Fruit fly (Drosophila melanogaster) whole organism, embryonic: Measurements from ENCODE around the gene CG32313.
A peak's percentile ranks its signal among the peaks of the same experiment; 100 is the strongest.

ENCODE experiments used
- CG10366 ChIP-seq: fragments of 200-800 bp; sonication (Bioruptor generic); IDR thresholded peaks from 2 replicates; pipeline ENCODE4 v1.3.6; 2022; ENCODE audit warnings: missing biosample characterization, missing genetic modification characterization
- CG10431 ChIP-seq: fragments of 200-800 bp; sonication (Bioruptor generic); optimal IDR thresholded peaks from 3 replicates; lab custom pipeline; 2018; ENCODE audit warnings: missing biosample characterization, mild to moderate bottlenecking, missing genetic modification characterization
- CG10462 ChIP-seq: fragments of 200-800 bp; sonication (Bioruptor generic); optimal IDR thresholded peaks from 2 replicates; lab custom pipeline; 2016; ENCODE audit warnings: missing biosample characterization, missing genetic modification characterization
- CG10654 ChIP-seq: fragments of 200-800 bp; sonication (Bioruptor generic); optimal IDR thresholded peaks from 2 replicates; lab custom pipeline; 2016; ENCODE audit warnings: missing biosample characterization, missing genetic modification characterization
- CG1603 ChIP-seq: fragments of 200-800 bp; sonication (Bioruptor generic); optimal IDR thresholded peaks from 2 replicates; lab custom pipeline; 2019; ENCODE audit warnings: missing biosample characterization, mild to moderate bottlenecking, missing genetic modification characterization, moderate library complexity
- CG16815 ChIP-seq: fragments of 200-800 bp; sonication (Bioruptor generic); optimal IDR thresholded peaks from 3 replicates; lab custom pipeline; 2017; ENCODE audit warnings: missing biosample characterization, mild to moderate bottlenecking, missing genetic modification characterization
- CG17361 ChIP-seq: fragments of 200-800 bp; sonication (Bioruptor generic); IDR thresholded peaks from 3 replicates; pipeline ENCODE4 v1.3.6; 2022; ENCODE audit warnings: missing biosample characterization, missing genetic modification characterization
- CG17802 ChIP-seq: fragments of 200-800 bp; sonication (Bioruptor generic); optimal IDR thresholded peaks from 2 replicates; lab custom pipeline; 2018; ENCODE audit warnings: missing biosample characterization, mild to moderate bottlenecking, missing genetic modification characterization, moderate library complexity
- CG18619 ChIP-seq: fragments of 200-800 bp; sonication (Bioruptor generic); optimal IDR thresholded peaks from 3 replicates; lab custom pipeline; 2017; ENCODE audit warnings: missing biosample characterization, mild to moderate bottlenecking, missing genetic modification characterization
- CG2199 ChIP-seq: fragments of 200-800 bp; sonication (Bioruptor generic); IDR thresholded peaks from 3 replicates; pipeline ENCODE4 v1.3.6; 2022; ENCODE audit warnings: missing biosample characterization, missing genetic modification characterization
- CG34422 ChIP-seq: fragments of 200-800 bp; sonication (Bioruptor generic); IDR thresholded peaks from 3 replicates; pipeline ENCODE4 v1.3.6; 2022; ENCODE audit warnings: missing biosample characterization, missing genetic modification characterization
- CG4360 ChIP-seq: fragments of 200-800 bp; sonication (Bioruptor generic); IDR thresholded peaks from 2 replicates; pipeline ENCODE4 v1.3.6; 2022; ENCODE audit warnings: missing biosample characterization, missing genetic modification characterization
- CG4820 ChIP-seq: fragments of 200-800 bp; sonication (Bioruptor generic); optimal IDR thresholded peaks from 3 replicates; lab custom pipeline; 2016; ENCODE audit warnings: missing biosample characterization, missing genetic modification characterization
- CG6272 ChIP-seq: fragments of 200-800 bp; sonication (Bioruptor generic); IDR thresholded peaks from 2 replicates; pipeline ENCODE4 v1.3.6; 2022; ENCODE audit warnings: missing biosample characterization, missing genetic modification characterization
- Dip3 ChIP-seq: fragments of 200-800 bp; sonication (Bioruptor generic); optimal IDR thresholded peaks from 3 replicates; lab custom pipeline; 2016; ENCODE audit warnings: missing biosample characterization, missing genetic modification characterization
- Ets97D ChIP-seq: fragments of 200-800 bp; sonication (Bioruptor generic); optimal IDR thresholded peaks from 3 replicates; lab custom pipeline; 2016; ENCODE audit warnings: missing biosample characterization, missing genetic modification characterization
- GATAe ChIP-seq: fragments of 200-800 bp; sonication (Bioruptor generic); conservative IDR thresholded peaks from 2 replicates; pipeline ENCODE4 v1.3.6; 2022; ENCODE audit warnings: missing biosample characterization, missing genetic modification characterization
- Hmr ChIP-seq: fragments of 200-800 bp; sonication (Bioruptor generic); optimal IDR thresholded peaks from 3 replicates; lab custom pipeline; 2017; ENCODE audit warnings: mild to moderate bottlenecking, missing biosample characterization, missing genetic modification reagents, missing genetic modification characterization
- Lpt ChIP-seq: fragments of >200 bp; optimal IDR thresholded peaks from 2 replicates; lab custom pipeline; 2018; ENCODE audit warnings: missing biosample characterization, missing genetic modification characterization
- MBD-R2 ChIP-seq: fragments of 200-800 bp; sonication (Bioruptor generic); IDR thresholded peaks from 2 replicates; pipeline ENCODE4 v1.3.6; 2022; ENCODE audit warnings: missing biosample characterization, missing genetic modification characterization
- MESR4 ChIP-seq: fragments of 200-800 bp; sonication (Bioruptor generic); optimal IDR thresholded peaks from 2 replicates; lab custom pipeline; 2018; ENCODE audit warnings: missing biosample characterization, mild to moderate bottlenecking, missing genetic modification characterization, moderate library complexity
- Max ChIP-seq: fragments of 200-800 bp; sonication (Bioruptor generic); optimal IDR thresholded peaks from 2 replicates; lab custom pipeline; 2016; ENCODE audit warnings: missing biosample characterization, mild to moderate bottlenecking, missing genetic modification characterization
- Mrtf ChIP-seq: fragments of 200-800 bp; sonication (Bioruptor generic); IDR thresholded peaks from 3 replicates; pipeline ENCODE4 v1.3.6; 2022; ENCODE audit warnings: missing biosample characterization, missing genetic modification characterization
- Oaz ChIP-seq: fragments of 200-800 bp; sonication (Bioruptor generic); IDR thresholded peaks from 2 replicates; pipeline ENCODE4 v1.3.6; 2022; ENCODE audit warnings: missing biosample characterization, missing genetic modification characterization
- Oli ChIP-seq: fragments of 200-800 bp; sonication (Bioruptor generic); optimal IDR thresholded peaks from 2 replicates; lab custom pipeline; 2018; ENCODE audit warnings: missing biosample characterization, mild to moderate bottlenecking, missing genetic modification characterization, moderate library complexity
- Rx ChIP-seq: fragments of 200-800 bp; sonication (Bioruptor generic); IDR thresholded peaks from 2 replicates; pipeline ENCODE4 v1.3.6; 2022; ENCODE audit warnings: missing biosample characterization, missing genetic modification characterization
- Sox100B ChIP-seq: fragments of 200-800 bp; sonication (Bioruptor generic); optimal IDR thresholded peaks from 3 replicates; lab custom pipeline; 2018; ENCODE audit warnings: missing biosample characterization, mild to moderate bottlenecking, missing genetic modification characterization
- Xrp1 ChIP-seq: fragments of 200-800 bp; sonication (Bioruptor generic); IDR thresholded peaks from 2 replicates; pipeline ENCODE4 v1.3.6; 2022; ENCODE audit warnings: missing biosample characterization, missing genetic modification characterization
- amos ChIP-seq: fragments of 200-800 bp; sonication (Bioruptor generic); IDR thresholded peaks from 2 replicates; pipeline ENCODE4 v1.3.6; 2022; ENCODE audit warnings: missing biosample characterization, missing genetic modification characterization; ENCODE audit not compliant: partially characterized antibody
- ato ChIP-seq: fragments of 200-800 bp; sonication (Bioruptor generic); IDR thresholded peaks from 2 replicates; pipeline ENCODE4 v1.3.6; 2022; ENCODE audit warnings: missing biosample characterization, missing genetic modification characterization; ENCODE audit not compliant: partially characterized antibody
- bab2 ChIP-seq: fragments of 200-800 bp; sonication (Bioruptor generic); optimal IDR thresholded peaks from 2 replicates; lab custom pipeline; 2016; ENCODE audit warnings: missing biosample characterization, missing genetic modification characterization
- cad ChIP-seq: fragments of >200 bp; optimal IDR thresholded peaks from 2 replicates; lab custom pipeline; 2017; ENCODE audit warnings: missing biosample characterization, missing genetic modification characterization
- crc ChIP-seq: fragments of 200-800 bp; sonication (Bioruptor generic); optimal IDR thresholded peaks from 2 replicates; lab custom pipeline; 2016; ENCODE audit warnings: missing biosample characterization, missing genetic modification characterization
- crol ChIP-seq: fragments of 200-800 bp; sonication (Bioruptor generic); IDR thresholded peaks from 2 replicates; pipeline ENCODE4 v1.3.6; 2022; ENCODE audit warnings: missing biosample characterization, missing genetic modification characterization
- cwo ChIP-seq: fragments of 200-800 bp; sonication (Bioruptor generic); optimal IDR thresholded peaks from 3 replicates; lab custom pipeline; 2017; ENCODE audit warnings: missing biosample characterization, missing genetic modification characterization, mild to moderate bottlenecking, moderate library complexity, missing genetic modification reagents
- dysf ChIP-seq: fragments of 200-800 bp; sonication (Bioruptor generic); IDR thresholded peaks from 3 replicates; pipeline ENCODE4 v1.3.6; 2022; ENCODE audit warnings: missing biosample characterization, missing genetic modification characterization
- her ChIP-seq: fragments of 200-800 bp; sonication (Bioruptor generic); optimal IDR thresholded peaks from 2 replicates; lab custom pipeline; 2016; ENCODE audit warnings: missing biosample characterization, missing genetic modification characterization
- knrl ChIP-seq: fragments of 200-800 bp; sonication (Bioruptor generic); IDR thresholded peaks from 3 replicates; pipeline ENCODE4 v1.3.6; 2022; ENCODE audit warnings: missing biosample characterization, missing genetic modification characterization; ENCODE audit not compliant: partially characterized antibody
- lab ChIP-seq: fragments of 200-800 bp; sonication (Bioruptor generic); optimal IDR thresholded peaks from 3 replicates; lab custom pipeline; 2017; ENCODE audit warnings: missing biosample characterization, missing genetic modification characterization, mild to moderate bottlenecking, moderate library complexity, missing genetic modification reagents
- lmd ChIP-seq: fragments of 200-800 bp; sonication (Bioruptor generic); IDR thresholded peaks from 2 replicates; pipeline ENCODE4 v1.3.6; 2022; ENCODE audit warnings: missing biosample characterization, missing genetic modification characterization
- lola ChIP-seq, 3 experiments: fragments of >200 bp in 2 of 3; fragments of 200-800 bp in 1 of 3; sonication (Bioruptor generic) in 1 of 3; optimal IDR thresholded peaks; 2 replicates each; lab custom pipeline; 2017 to 2019; ENCODE audit warnings: missing biosample characterization in 3 of 3, missing genetic modification characterization in 3 of 3, mild to moderate bottlenecking in 1 of 3, moderate library complexity in 1 of 3
- mam ChIP-seq: fragments of 200-800 bp; sonication (Bioruptor generic); optimal IDR thresholded peaks from 3 replicates; lab custom pipeline; 2016; ENCODE audit warnings: missing biosample characterization, missing genetic modification characterization
- nom ChIP-seq: fragments of 200-800 bp; sonication (Bioruptor generic); optimal IDR thresholded peaks from 2 replicates; lab custom pipeline; 2017; ENCODE audit warnings: missing biosample characterization, missing genetic modification characterization, mild to moderate bottlenecking, moderate library complexity, missing genetic modification reagents
- odd ChIP-seq: fragments of 200-800 bp; sonication (Bioruptor generic); optimal IDR thresholded peaks from 2 replicates; lab custom pipeline; 2017; ENCODE audit warnings: missing biosample characterization, mild to moderate bottlenecking, missing genetic modification characterization
- onecut ChIP-seq: fragments of 200-800 bp; sonication (Bioruptor generic); IDR thresholded peaks from 2 replicates; pipeline ENCODE4 v1.3.6; 2022; ENCODE audit warnings: missing biosample characterization, missing genetic modification characterization
- pb ChIP-seq: fragments of 200-800 bp; sonication (Bioruptor generic); optimal IDR thresholded peaks from 3 replicates; lab custom pipeline; 2016; ENCODE audit warnings: missing biosample characterization, missing genetic modification characterization
- pros ChIP-seq: fragments of 200-800 bp; sonication (Bioruptor generic); optimal IDR thresholded peaks from 3 replicates; lab custom pipeline; 2019; ENCODE audit warnings: missing biosample characterization, mild to moderate bottlenecking, missing genetic modification characterization, moderate library complexity
- row ChIP-seq: fragments of 200-800 bp; sonication (Bioruptor generic); IDR thresholded peaks from 3 replicates; pipeline ENCODE4 v1.3.6; 2022; ENCODE audit warnings: missing biosample characterization, missing genetic modification characterization
- tna ChIP-seq: fragments of 200-800 bp; sonication (Bioruptor generic); IDR thresholded peaks from 2 replicates; pipeline ENCODE4 v1.3.6; 2022; ENCODE audit warnings: missing biosample characterization, missing genetic modification characterization; ENCODE audit not compliant: partially characterized antibody
- tx ChIP-seq: fragments of 200-800 bp; sonication (Bioruptor generic); optimal IDR thresholded peaks from 2 replicates; lab custom pipeline; 2016; ENCODE audit warnings: missing biosample characterization, missing genetic modification characterization
- vvl ChIP-seq: fragments of 200-800 bp; sonication (Bioruptor generic); IDR thresholded peaks from 2 replicates; pipeline ENCODE4 v1.3.6; 2022; ENCODE audit warnings: missing biosample characterization, missing genetic modification characterization
- zfh1 ChIP-seq: fragments of 200-800 bp; sonication (Bioruptor generic); IDR thresholded peaks from 3 replicates; pipeline ENCODE4 v1.3.6; 2022; ENCODE audit warnings: missing biosample characterization, missing genetic modification characterization

The CG32313 gene

DNA sequence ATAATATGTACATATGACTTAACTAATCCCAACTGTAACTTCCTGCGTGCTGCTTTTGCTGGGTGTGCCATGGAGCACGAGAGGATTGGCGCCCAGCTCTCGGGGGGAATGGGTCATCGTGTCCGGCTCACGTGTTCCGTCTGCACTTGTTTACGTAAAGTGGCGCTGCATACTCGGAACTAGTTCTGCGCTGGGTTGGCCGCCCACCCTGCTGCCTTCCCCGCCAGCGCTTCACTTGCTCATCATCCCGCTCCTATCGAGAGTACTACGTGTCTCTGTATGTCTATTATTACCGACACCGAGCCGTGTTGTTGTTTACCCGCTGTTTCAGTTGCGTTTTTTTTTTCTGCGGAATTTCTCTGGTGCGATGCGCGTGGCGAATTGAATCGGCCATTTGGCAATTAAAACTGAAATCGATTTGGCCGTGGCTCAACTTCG lies 4.1 kb upstream of the CG32313 start (continued):
- TF ChIP-seq CG17802 (tag; lab: Kevin White, UChicago), result no peak
- TF ChIP-seq tna, result 0 out of 2 replicates have a peak, but pooled peaks have one; percentile 17
- no peak for TF ChIP-seq CG10431 (GFP tag; lab: Kevin White, UChicago)
- no peak for TF ChIP-seq row (GFP tag; lab: Robert Waterston, UW)
- no peak for TF ChIP-seq Oli (tag; lab: Kevin White, UChicago)
- TF ChIP-seq amos (GFP tag; lab: Robert Waterston, UW), result no peak
- TF ChIP-seq zfh1 (GFP tag; lab: Robert Waterston, UW), result no peak
- TF ChIP-seq Hmr, result no peak
- TF ChIP-seq CG10654, result no peak
- peak; percentile 84 for TF ChIP-seq crol (GFP tag; lab: Robert Waterston, UW)
- no peak for TF ChIP-seq lola (GFP tag; optimal IDR thresholded peaks at IDR 0.05; lab: Kevin White, UChicago)
- no peak for TF ChIP-seq GATAe (GFP tag; lab: Robert Waterston, UW)
- TF ChIP-seq CG2199 (GFP tag; lab: Robert Waterston, UW), result 0 out of 3 replicates have a peak, but pooled peaks have one; percentile 27
- no peak for TF ChIP-seq CG18619 (GFP tag; lab: Kevin White, UChicago)
- TF ChIP-seq Max, result no peak
- TF ChIP-seq CG10462, result no peak
- no peak for TF ChIP-seq Sox100B (GFP tag; lab: Kevin White, UChicago)
- 0 out of 2 replicates have a peak, but pooled peaks have one; percentile 32 for TF ChIP-seq ato (GFP tag; lab: Robert Waterston, UW)
- no peak for TF ChIP-seq pb (GFP tag; lab: Kevin White, UChicago)
- TF ChIP-seq bab2 (GFP tag; lab: Kevin White, UChicago), result no peak
- TF ChIP-seq odd (GFP tag; lab: Kevin White, UChicago), result no peak
- TF ChIP-seq Oaz, result no peak
- TF ChIP-seq cwo (GFP tag; lab: Kevin White, UChicago), result peak; percentile 64

DNA sequence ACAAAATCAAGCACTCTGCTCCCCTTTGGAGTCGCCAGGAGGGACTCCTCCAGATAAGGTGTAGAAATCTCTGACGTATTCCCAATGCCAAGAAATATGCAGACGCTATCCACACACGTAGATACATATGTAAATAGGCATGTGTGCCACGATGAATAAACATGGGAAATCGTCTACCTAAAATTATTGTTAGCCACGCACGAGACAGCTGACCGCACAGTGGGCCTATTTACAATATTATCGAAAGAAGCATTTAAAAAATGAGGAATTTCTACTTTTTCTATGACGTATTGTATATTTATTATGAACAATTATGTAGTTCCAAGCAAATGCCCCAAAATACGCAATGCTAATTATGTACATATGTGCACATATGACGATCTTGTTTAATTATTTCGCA lies 3.6 kb upstream of the CG32313 start:
- TF ChIP-seq tx (no peak), MBD-R2 (GFP tag; lab: Robert Waterston, UW) (no peak), Rx (GFP tag; lab: Robert Waterston, UW) (no peak), Ets97D (GFP tag; lab: Kevin White, UChicago) (no peak), nom (GFP tag; lab: Kevin White, UChicago) (no peak), onecut (GFP tag; lab: Robert Waterston, UW) (no peak), CG4820 (GFP tag; lab: Kevin White, UChicago) (no peak), lab (GFP tag; lab: Kevin White, UChicago) (peak; percentile 1), CG1603 (tag; lab: Kevin White, UChicago) (no peak), Xrp1 (peak; percentile 53), CG10366 (peak; percentile 25), pros (GFP tag; lab: Kevin White, UChicago) (no peak), cad (no peak), her (GFP tag; lab: Kevin White, UChicago) (no peak), dysf (GFP tag; lab: Robert Waterston, UW) (peak; percentile 45; the same call in 1 of the 3 replicates), Lpt (GFP tag; lab: Kevin White, UChicago) (no peak), CG16815 (GFP tag; lab: Kevin White, UChicago) (no peak), lmd (peak; percentile 23; the same call in 1 of the 2 replicates), vvl (peak; percentile 96), CG34422 (GFP tag; lab: Robert Waterston, UW) (peak; percentile 18; the same call in 1 of the 3 replicates), CG17361 (no peak), Dip3 (no peak), CG6272 (GFP tag; lab: Robert Waterston, UW) (no peak), crc (no peak), CG4360 (0 out of 2 replicates have a peak, but pooled peaks have one; percentile 42), Mrtf (GFP tag; lab: Robert Waterston, UW) (no peak), MESR4 (GFP tag; lab: Kevin White, UChicago) (no peak), knrl (no peak), mam (GFP tag; lab: Kevin White, UChicago) (no peak)
